Fruit fly (Drosophila melanogaster) whole organism, adult: Measurements from ENCODE around the gene CG13654.

Source experiments
- CG11617 ChIP-seq: fragments of 200-800 bp; sonication (Bioruptor generic); optimal IDR thresholded peaks from 2 replicates; lab custom pipeline; 2017; ENCODE audit warnings: mild to moderate bottlenecking, missing biosample characterization, missing genetic modification reagents, missing genetic modification characterization
- CG12768 ChIP-seq: fragments of 200-800 bp; sonication (Bioruptor generic); optimal IDR thresholded peaks from 2 replicates; lab custom pipeline; 2017; ENCODE audit warnings: missing biosample characterization, missing genetic modification characterization, mild to moderate bottlenecking, moderate library complexity, missing genetic modification reagents
- CG14711 ChIP-seq: fragments of 200-800 bp; sonication (Bioruptor generic); optimal IDR thresholded peaks from 2 replicates; lab custom pipeline; 2018; ENCODE audit warnings: missing biosample characterization, mild to moderate bottlenecking, missing genetic modification characterization, moderate library complexity
- CG1620 ChIP-seq: fragments of 200-800 bp; sonication (Bioruptor generic); optimal IDR thresholded peaks from 2 replicates; lab custom pipeline; 2016; ENCODE audit warnings: missing biosample characterization, missing genetic modification characterization
- CG33017 ChIP-seq: fragments of 200-800 bp; sonication (Bioruptor generic); optimal IDR thresholded peaks from 2 replicates; lab custom pipeline; 2018; ENCODE audit warnings: missing biosample characterization, mild to moderate bottlenecking, missing genetic modification characterization, moderate library complexity
- CG5204 ChIP-seq: fragments of 200-800 bp; sonication (Bioruptor generic); optimal IDR thresholded peaks from 2 replicates; lab custom pipeline; 2016; ENCODE audit warnings: missing biosample characterization, missing genetic modification characterization
- CG7045 ChIP-seq: fragments of 200-800 bp; sonication (Bioruptor generic); optimal IDR thresholded peaks from 2 replicates; lab custom pipeline; 2017; ENCODE audit warnings: missing biosample characterization, mild to moderate bottlenecking, missing genetic modification characterization
- CG7101 ChIP-seq: fragments of 200-800 bp; sonication (Bioruptor generic); optimal IDR thresholded peaks from 2 replicates; lab custom pipeline; 2018; ENCODE audit warnings: missing biosample characterization, mild to moderate bottlenecking, missing genetic modification characterization, moderate library complexity
- Clk ChIP-seq: fragments of 200-800 bp; sonication (Bioruptor generic); optimal IDR thresholded peaks from 2 replicates; lab custom pipeline; 2017; ENCODE audit warnings: missing biosample characterization, missing genetic modification characterization
- Crg-1 ChIP-seq: fragments of 200-800 bp; sonication (Bioruptor generic); optimal IDR thresholded peaks from 2 replicates; lab custom pipeline; 2016; ENCODE audit warnings: missing biosample characterization, missing genetic modification characterization
- Hr96 ChIP-seq: fragments of 200-800 bp; sonication (Bioruptor generic); optimal IDR thresholded peaks from 2 replicates; lab custom pipeline; 2016; ENCODE audit warnings: missing biosample characterization, missing genetic modification characterization
- Mnt ChIP-seq: fragments of 200-800 bp; sonication (Bioruptor generic); optimal IDR thresholded peaks from 2 replicates; lab custom pipeline; 2016; ENCODE audit warnings: missing biosample characterization, mild to moderate bottlenecking, missing genetic modification characterization
- bab1 ChIP-seq: fragments of 200-800 bp; sonication (Bioruptor generic); optimal IDR thresholded peaks from 3 replicates; lab custom pipeline; 2019; ENCODE audit warnings: missing biosample characterization, mild to moderate bottlenecking, missing genetic modification characterization, moderate library complexity
- cic ChIP-seq: fragments of 200-800 bp; sonication (Bioruptor generic); optimal IDR thresholded peaks from 2 replicates; lab custom pipeline; 2017; ENCODE audit warnings: missing biosample characterization, mild to moderate bottlenecking, missing genetic modification characterization, moderate library complexity
- cnc ChIP-seq, 2 experiments: fragments of >200 bp; optimal IDR thresholded peaks; 2 replicates each; lab custom pipeline; 2017
- kay ChIP-seq: fragments of 200-800 bp; sonication (Bioruptor generic); peaks from one replicate; lab custom pipeline; 2016; ENCODE audit warnings: missing biosample characterization, missing genetic modification characterization, borderline replicate concordance
- ovo ChIP-seq: fragments of 200-800 bp; sonication (Bioruptor generic); optimal IDR thresholded peaks from 2 replicates; lab custom pipeline; 2016; ENCODE audit warnings: missing biosample characterization, missing genetic modification characterization
- pad ChIP-seq: fragments of 200-800 bp; sonication (Bioruptor generic); optimal IDR thresholded peaks from 3 replicates; lab custom pipeline; 2017; ENCODE audit warnings: missing biosample characterization, missing genetic modification characterization, mild to moderate bottlenecking, moderate library complexity, missing genetic modification reagents
- tj ChIP-seq: fragments of 200-800 bp; sonication (Bioruptor generic); optimal IDR thresholded peaks from 3 replicates; lab custom pipeline; 2017; ENCODE audit warnings: missing biosample characterization, mild to moderate bottlenecking, missing genetic modification characterization, moderate library complexity
- toe ChIP-seq: fragments of 200-800 bp; sonication (Bioruptor generic); optimal IDR thresholded peaks from 2 replicates; lab custom pipeline; 2016; ENCODE audit warnings: missing biosample characterization, missing genetic modification characterization

The CG13654 gene

dm6 chr3R:25219018-25219417, 19.4 kb downstream of the CG13654 start, which contains the start of gene CG31103:
Gene CG31103, plus strand, starts transcription at chr3R:25219318.
- TF ChIP-seq cic (peak; percentile 6), CG7045 (no peak), cnc (optimal IDR thresholded peaks at IDR 0.05; lab: Kevin White, UChicago) (no peak), bab1 (GFP tag; lab: Kevin White, UChicago) (no peak)

- no peak for TF ChIP-seq CG12768 (GFP tag; lab: Kevin White, UChicago)
- peak; percentile 74 for TF ChIP-seq kay (GFP tag; lab: Kevin White, UChicago)
- peak; percentile 3 for TF ChIP-seq toe (GFP tag; lab: Kevin White, UChicago)
- TF ChIP-seq CG14711 (tag; lab: Kevin White, UChicago) = peak; percentile 11
- TF ChIP-seq ovo (GFP tag; lab: Kevin White, UChicago) = no peak
- TF ChIP-seq CG5204 = peak; percentile 42
- TF ChIP-seq CG7045 = no peak
These were observed 21.7 kb downstream of the CG13654 start, which contains the start of gene Alg9 for dm6 chr3R:25221203-25221807. Gene Alg9, plus strand, starts transcription at chr3R:25221589.

dm6 chr3R:25225483-25225882, 25.9 kb downstream of the CG13654 start:
- TF ChIP-seq kay (GFP tag; lab: Kevin White, UChicago) (no peak), CG7101 (tag; lab: Kevin White, UChicago) (no peak), CG14711 (tag; lab: Kevin White, UChicago) (no peak), Hr96 (GFP tag; lab: Kevin White, UChicago) (no peak), Crg-1 (no peak), CG11617 (GFP tag; lab: Kevin White, UChicago) (no peak), CG7045 (no peak), ovo (GFP tag; lab: Kevin White, UChicago) (no peak), bab1 (GFP tag; lab: Kevin White, UChicago) (no peak), CG1620 (GFP tag; lab: Kevin White, UChicago) (no peak), cnc (optimal IDR thresholded peaks at IDR 0.05; lab: Kevin White, UChicago) (no peak), CG12768 (GFP tag; lab: Kevin White, UChicago) (no peak), CG5204 (no peak), cic (no peak), CG33017 (tag; lab: Kevin White, UChicago) (no peak), Mnt (no peak), Clk (GFP tag; lab: Kevin White, UChicago) (no peak), tj (GFP tag; lab: Kevin White, UChicago) (no peak), toe (GFP tag; lab: Kevin White, UChicago) (no peak), pad (no peak)

dm6 chr3R:25232271-25232989, 32.8 kb downstream of the CG13654 start, which contains the start of gene Cad96Cb:
Gene Cad96Cb, minus strand, starts transcription at chr3R:25232321.
- TF ChIP-seq tj (GFP tag; lab: Kevin White, UChicago) = no peak
- no peak for TF ChIP-seq CG11617 (GFP tag; lab: Kevin White, UChicago)
- TF ChIP-seq ovo (GFP tag; lab: Kevin White, UChicago) = no peak
- no peak for TF ChIP-seq kay (GFP tag; lab: Kevin White, UChicago)
- no peak for TF ChIP-seq cic
- TF ChIP-seq Mnt = no peak
- no peak for TF ChIP-seq CG33017 (tag; lab: Kevin White, UChicago)
- no peak for TF ChIP-seq CG7101 (tag; lab: Kevin White, UChicago)
- no peak for TF ChIP-seq CG1620 (GFP tag; lab: Kevin White, UChicago)
- TF ChIP-seq pad = no peak

dm6 chr3R:25235362-25235761, 35.7 kb downstream of the CG13654 start, which contains the start of gene Sil1:
Gene Sil1, minus strand, starts transcription at chr3R:25235529.
- TF ChIP-seq CG12768 (GFP tag; lab: Kevin White, UChicago) (no peak), CG11617 (GFP tag; lab: Kevin White, UChicago) (no peak), Mnt (no peak), bab1 (GFP tag; lab: Kevin White, UChicago) (no peak), Hr96 (GFP tag; lab: Kevin White, UChicago) (no peak), tj (GFP tag; lab: Kevin White, UChicago) (no peak), cnc (optimal IDR thresholded peaks at IDR 0.05; lab: Kevin White, UChicago) (no peak), Crg-1 (no peak), CG5204 (no peak), CG7045 (no peak), pad (no peak)

dm6 chr3R:25236121-25236520, 36.5 kb downstream of the CG13654 start:
- no peak for TF ChIP-seq toe (GFP tag; lab: Kevin White, UChicago)

- TF ChIP-seq pad = no peak
- TF ChIP-seq Hr96 (GFP tag; lab: Kevin White, UChicago) = no peak
- no peak for TF ChIP-seq Mnt
- no peak for TF ChIP-seq CG14711 (tag; lab: Kevin White, UChicago)
- TF ChIP-seq toe (GFP tag; lab: Kevin White, UChicago) = no peak
- TF ChIP-seq CG33017 (tag; lab: Kevin White, UChicago) = no peak
- TF ChIP-seq Clk (GFP tag; lab: Kevin White, UChicago) = no peak
- no peak for TF ChIP-seq CG7045
- no peak for TF ChIP-seq ovo (GFP tag; lab: Kevin White, UChicago)
- no peak for TF ChIP-seq tj (GFP tag; lab: Kevin White, UChicago)
- no peak for TF ChIP-seq CG1620 (GFP tag; lab: Kevin White, UChicago)
- no peak for TF ChIP-seq Crg-1
- TF ChIP-seq CG12768 (GFP tag; lab: Kevin White, UChicago) = no peak
- TF ChIP-seq CG5204 = no peak
These were observed 37.7 kb downstream of the CG13654 start, which contains the start of gene Jhbp7 for dm6 chr3R:25237314-25237713. Gene Jhbp7, plus strand, starts transcription at chr3R:25237614.
